Worm (Caenorhabditis elegans): ENCODE data around the gene col-164.

col-164 gene

ce11 chrX:2071392-2072001 lies 21.8 kb upstream of the col-164 start (continued):
- no peak for TF ChIP-seq ceh-28 (tag; optimal IDR thresholded peaks at IDR 0.05)
- no peak for TF ChIP-seq zip-2 (tag; optimal IDR thresholded peaks at IDR 0.05)
- TF ChIP-seq madf-5 (GFP tag; IDR thresholded peaks at IDR 0.05), result no peak
- TF ChIP-seq aly-2 (tag; optimal IDR thresholded peaks at IDR 0.05), result no peak
- TF ChIP-seq nhr-76 (tag; optimal IDR thresholded peaks at IDR 0.05), result no peak
- 0 out of 2 replicates have a peak, but pooled peaks have one; percentile 57 for TF ChIP-seq tra-1 (GFP tag; IDR thresholded peaks at IDR 0.05)
- no peak for TF ChIP-seq lin-29 (GFP tag; IDR thresholded peaks at IDR 0.05)
- TF ChIP-seq lin-15B (tag; optimal IDR thresholded peaks at IDR 0.05), result no peak
- peak; percentile 42 for TF ChIP-seq nhr-28 (tag; optimal IDR thresholded peaks at IDR 0.05)
- TF ChIP-seq F10B5.3 (tag; optimal IDR thresholded peaks at IDR 0.05), result no peak
- TF ChIP-seq nhr-237 (tag; optimal IDR thresholded peaks at IDR 0.05), result no peak
- no peak for TF ChIP-seq dmd-9 (GFP tag; IDR thresholded peaks at IDR 0.05)
- no peak for TF ChIP-seq nhr-41 (GFP tag; IDR thresholded peaks at IDR 0.05)
- TF ChIP-seq nhr-25 (tag; optimal IDR thresholded peaks at IDR 0.05; ENCODE audit: borderline replicate concordance, insufficient read depth), result peak; percentile 58
- peak; percentile 52 for TF ChIP-seq duxl-1 (tag; optimal IDR thresholded peaks at IDR 0.05; ENCODE audit: poor library complexity)
- TF ChIP-seq ZK546.5 (tag; optimal IDR thresholded peaks at IDR 0.05), result no peak
- TF ChIP-seq ces-1 (GFP tag; optimal IDR thresholded peaks at IDR 0.05), result no peak
- TF ChIP-seq dpl-1 (GFP tag; optimal IDR thresholded peaks at IDR 0.05), result peak; percentile 40
- peak; percentile 64 for TF ChIP-seq ceh-20 (GFP tag; IDR thresholded peaks at IDR 0.05)
- no peak for TF ChIP-seq egl-27 (tag; optimal IDR thresholded peaks at IDR 0.05)
- TF ChIP-seq dve-1 (tag; optimal IDR thresholded peaks at IDR 0.05; ENCODE audit: insufficient read depth), result peak; percentile 25
- TF ChIP-seq ztf-11 (tag; optimal IDR thresholded peaks at IDR 0.05), result no peak
- peak; percentile 85 for TF ChIP-seq mep-1 (tag; optimal IDR thresholded peaks at IDR 0.05)
- TF ChIP-seq D1046.2 (GFP tag; IDR thresholded peaks at IDR 0.05), result no peak
- no peak for TF ChIP-seq ctbp-1 (GFP tag; IDR thresholded peaks at IDR 0.05)
- no peak for TF ChIP-seq Y48G9A.11 (GFP tag; IDR thresholded peaks at IDR 0.05)
- TF ChIP-seq daf-12 (tag; optimal IDR thresholded peaks at IDR 0.05), result no peak
- no peak for TF ChIP-seq spr-1 (tag; optimal IDR thresholded peaks at IDR 0.05)
- peak; percentile 34 for TF ChIP-seq lin-13 (GFP tag; optimal IDR thresholded peaks at IDR 0.05)
- no peak for TF ChIP-seq lir-3 (tag; optimal IDR thresholded peaks at IDR 0.05)
- no peak for TF ChIP-seq lin-1 (GFP tag; IDR thresholded peaks at IDR 0.05)
- peak; percentile 81 for TF ChIP-seq dmd-6 (GFP tag; IDR thresholded peaks at IDR 0.05)
- TF ChIP-seq nhr-42 (GFP tag; IDR thresholded peaks at IDR 0.05), result peak; percentile 63; the same call in 1 of the 2 replicates
- TF ChIP-seq fos-1 (tag; optimal IDR thresholded peaks at IDR 0.05), result no peak
- TF ChIP-seq Y5F2A.4 (GFP tag; optimal IDR thresholded peaks at IDR 0.05), result no peak
- TF ChIP-seq skn-1 (tag; optimal IDR thresholded peaks at IDR 0.05), result no peak
- TF ChIP-seq lim-7 (GFP tag; IDR thresholded peaks at IDR 0.05), result no peak
- no peak for TF ChIP-seq gei-8 (GFP tag; optimal IDR thresholded peaks at IDR 0.05)
- no peak for TF ChIP-seq egl-43 (GFP tag; IDR thresholded peaks at IDR 0.05)
- TF ChIP-seq zfp-3 (GFP tag; conservative IDR thresholded peaks at IDR 0.05), result no peak
- TF ChIP-seq daf-19 (GFP tag; conservative IDR thresholded peaks at IDR 0.05), result no peak
- no peak for TF ChIP-seq spr-3 (GFP tag; optimal IDR thresholded peaks at IDR 0.05)
- TF ChIP-seq rbr-2 (tag; optimal IDR thresholded peaks at IDR 0.05), result peak; percentile 61
- no peak for TF ChIP-seq saeg-2 (GFP tag; IDR thresholded peaks at IDR 0.05)
- TF ChIP-seq mxl-2 (GFP tag; conservative IDR thresholded peaks at IDR 0.05), result no peak
- TF ChIP-seq zip-11 (GFP tag; IDR thresholded peaks at IDR 0.05), result no peak
- no peak for TF ChIP-seq pha-4 (GFP tag; IDR thresholded peaks at IDR 0.05)
- TF ChIP-seq pha-4 (tag; optimal IDR thresholded peaks at IDR 0.05), result peak; percentile 25
- no peak for TF ChIP-seq lin-39 (tag; optimal IDR thresholded peaks at IDR 0.05)
- no peak for TF ChIP-seq snpc-1.2 (GFP tag; IDR thresholded peaks at IDR 0.05)
- no peak for TF ChIP-seq daf-8 (GFP tag; IDR thresholded peaks at IDR 0.05)
- TF ChIP-seq arid-1 (GFP tag; conservative IDR thresholded peaks at IDR 0.05), result no peak
